Fruit fly (Drosophila melanogaster) whole organism, pupa: ENCODE results near the gene CG32806.
A peak's percentile ranks its signal among the peaks of the same experiment; 100 is the strongest.

Source experiments
- CG12605 ChIP-seq: fragments of 200-800 bp; sonication (Bioruptor generic); IDR thresholded peaks from 2 replicates; pipeline ENCODE4 v1.3.6; 2022; ENCODE audit warnings: missing biosample characterization, missing genetic modification characterization
- CG13204 ChIP-seq: fragments of 200-800 bp; sonication (Bioruptor generic); optimal IDR thresholded peaks from 2 replicates; lab custom pipeline; 2018; ENCODE audit warnings: missing biosample characterization, mild to moderate bottlenecking, missing genetic modification characterization, moderate library complexity
- CG17806 ChIP-seq: fragments of 200-800 bp; sonication (Bioruptor generic); optimal IDR thresholded peaks from 2 replicates; lab custom pipeline; 2018; ENCODE audit warnings: missing biosample characterization, mild to moderate bottlenecking, missing genetic modification characterization, moderate library complexity
- CG32121 ChIP-seq: fragments of 200-800 bp; sonication (Bioruptor generic); IDR thresholded peaks from 2 replicates; pipeline ENCODE4 v1.3.6; 2022; ENCODE audit warnings: missing biosample characterization, missing genetic modification characterization
- CG8159 ChIP-seq: fragments of 200-800 bp; sonication (Bioruptor generic); optimal IDR thresholded peaks from 3 replicates; lab custom pipeline; 2018; ENCODE audit warnings: missing biosample characterization, mild to moderate bottlenecking, missing genetic modification characterization, moderate library complexity
- CG8301 ChIP-seq: fragments of 200-800 bp; sonication (Bioruptor generic); optimal IDR thresholded peaks from 2 replicates; lab custom pipeline; 2018; ENCODE audit warnings: missing biosample characterization, mild to moderate bottlenecking, missing genetic modification characterization
- CG9948 ChIP-seq: fragments of 200-800 bp; sonication (Bioruptor generic); optimal IDR thresholded peaks from 2 replicates; lab custom pipeline; 2018; ENCODE audit warnings: missing biosample characterization, mild to moderate bottlenecking, missing genetic modification characterization, moderate library complexity
- EcR ChIP-seq: fragments of 200-800 bp; sonication (Bioruptor generic); optimal IDR thresholded peaks from 3 replicates; lab custom pipeline; 2019; ENCODE audit warnings: missing biosample characterization, missing genetic modification characterization, mild to moderate bottlenecking, moderate library complexity, missing genetic modification reagents
- Pif1A ChIP-seq: fragments of 200-800 bp; sonication (Bioruptor generic); optimal IDR thresholded peaks from 3 replicates; lab custom pipeline; 2016; ENCODE audit warnings: missing biosample characterization, missing genetic modification characterization
- Pif1B ChIP-seq: fragments of 200-800 bp; sonication (Bioruptor generic); optimal IDR thresholded peaks from 3 replicates; lab custom pipeline; 2016; ENCODE audit warnings: missing biosample characterization, missing genetic modification characterization
- fd96Ca ChIP-seq: fragments of 200-800 bp; sonication (Bioruptor generic); IDR thresholded peaks from 3 replicates; pipeline ENCODE4 v1.3.6; 2022; ENCODE audit warnings: missing biosample characterization, missing genetic modification characterization
- gl ChIP-seq: fragments of 200-800 bp; sonication (Bioruptor generic); optimal IDR thresholded peaks from 2 replicates; lab custom pipeline; 2018; ENCODE audit warnings: missing biosample characterization, mild to moderate bottlenecking, missing genetic modification characterization

DNA sequence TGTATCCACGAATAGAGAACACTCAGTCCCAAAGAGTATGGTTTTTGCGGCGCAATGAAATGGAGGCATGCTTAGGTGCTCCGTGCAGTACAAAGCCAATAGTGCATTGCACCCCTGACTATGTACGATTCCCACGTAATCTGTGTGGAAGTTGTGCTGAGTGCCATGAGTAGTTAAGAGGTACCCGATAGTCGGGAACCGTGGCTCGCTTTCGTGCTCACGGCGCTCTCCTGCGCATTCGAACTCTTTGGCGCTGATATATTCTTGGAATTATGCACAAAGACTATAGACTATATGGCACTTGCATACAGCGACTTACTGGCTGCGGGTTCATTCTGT lies 35.2 kb downstream of the CG32806 start:
- TF ChIP-seq CG8301 = peak; percentile 59
- no peak; the same call in 1 of the 2 replicates for TF ChIP-seq CG12605 (GFP tag; lab: Robert Waterston, UW)
- peak; percentile 65 for TF ChIP-seq Pif1A (GFP tag; lab: Kevin White, UChicago)
- peak; percentile 95 for TF ChIP-seq EcR
- peak; percentile 21 for TF ChIP-seq gl (tag; lab: Kevin White, UChicago)
- peak; percentile 42 for TF ChIP-seq Pif1B (GFP tag; lab: Kevin White, UChicago)
- peak; percentile 68 for TF ChIP-seq CG32121 (GFP tag; lab: Robert Waterston, UW)
- TF ChIP-seq CG17806 (tag; lab: Kevin White, UChicago) = peak; percentile 55
- TF ChIP-seq CG13204 (GFP tag; lab: Kevin White, UChicago) = peak; percentile 14
- TF ChIP-seq fd96Ca (GFP tag; lab: Robert Waterston, UW) = peak; percentile 58; the same call in 2 of the 3 replicates
- TF ChIP-seq CG8159 = peak; percentile 67
- peak; percentile 56 for TF ChIP-seq CG9948
